Worm (Caenorhabditis elegans): ENCODE measurements around the gene C07A12.2.

DNA sequence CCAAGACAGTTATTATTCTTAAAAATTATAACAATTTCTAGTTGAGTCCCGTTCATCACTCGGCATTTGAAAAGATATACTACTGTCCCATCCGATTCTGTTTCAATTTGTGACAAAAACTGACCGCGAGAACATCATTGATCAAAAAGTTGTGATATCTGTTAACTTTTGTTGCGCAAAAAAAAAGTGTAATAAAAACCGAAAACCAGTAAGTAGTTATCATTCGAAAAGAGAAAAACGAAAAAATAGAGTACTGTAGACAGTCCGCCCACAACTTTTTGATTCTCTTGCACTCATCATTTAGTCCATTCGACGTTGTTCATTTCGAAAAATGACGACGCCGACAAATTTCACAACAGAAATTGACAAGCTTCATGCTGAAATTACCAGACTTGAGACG lies 26.5 kb downstream of the C07A12.2 start, which contains the start of gene amt-1:
- TF ChIP-seq ccch-3 (GFP tag; optimal IDR thresholded peaks at IDR 0.05) (no peak), aptf-2 (GFP tag; conservative IDR thresholded peaks at IDR 0.05) (no peak), cebp-2 (GFP tag; IDR thresholded peaks at IDR 0.05) (no peak), unc-62 (GFP tag; optimal IDR thresholded peaks at IDR 0.05) (no peak), ama-1 (optimal IDR thresholded peaks at IDR 0.05) (no peak), ama-1 (GFP tag; optimal IDR thresholded peaks at IDR 0.05) (no peak), tlf-1 (GFP tag; optimal IDR thresholded peaks at IDR 0.05) (no peak), lin-54 (GFP tag; optimal IDR thresholded peaks at IDR 0.05) (no peak), ztf-18 (tag; optimal IDR thresholded peaks at IDR 0.05) (no peak), let-607 (tag; optimal IDR thresholded peaks at IDR 0.05) (no peak), athp-1 (tag; optimal IDR thresholded peaks at IDR 0.05) (no peak), T26A5.8 (tag; optimal IDR thresholded peaks at IDR 0.05) (no peak), nfya-2 (GFP tag; IDR thresholded peaks at IDR 0.05) (no peak), xnd-1 (tag; optimal IDR thresholded peaks at IDR 0.05) (no peak)
